Fruit fly (Drosophila melanogaster): Measurements from ENCODE around the gene Rsph9.
A peak's percentile ranks its signal among the peaks of the same experiment; 100 is the strongest.

- TF ChIP-seq Jra (GFP tag; optimal IDR thresholded peaks at IDR 0.05) (no peak), Hr78 (GFP tag; optimal IDR thresholded peaks at IDR 0.05) (no peak), N (GFP tag; optimal IDR thresholded peaks at IDR 0.05) (no peak), h (GFP tag; optimal IDR thresholded peaks at IDR 0.05) (no peak), lola (GFP tag; optimal IDR thresholded peaks at IDR 0.05) (no peak), psq (GFP tag; optimal IDR thresholded peaks at IDR 0.05) (no peak), sv (GFP tag; optimal IDR thresholded peaks at IDR 0.05) (peak; percentile 21), pan (optimal IDR thresholded peaks at IDR 0.05) (no peak), CrebA (GFP tag; optimal IDR thresholded peaks at IDR 0.05; ENCODE audit: borderline replicate concordance) (no peak), Sp1 (GFP tag; optimal IDR thresholded peaks at IDR 0.05) (no peak)
These were observed 32.6 kb downstream of the Rsph9 start for dm6 chr2L:17379844-17380243.

All from whole organism, wandering third instar larva.